Fruit fly (Drosophila melanogaster) whole organism, prepupa: ENCODE results near the gene CG32276.

Source experiments
- CG11762 ChIP-seq: fragments of 200-800 bp; sonication (Bioruptor generic); optimal IDR thresholded peaks from 3 replicates; lab custom pipeline; 2016; ENCODE audit warnings: missing biosample characterization, missing genetic modification characterization; ENCODE audit not compliant: insufficient read depth
- CG16779 ChIP-seq: fragments of 200-800 bp; sonication (Bioruptor generic); optimal IDR thresholded peaks from 3 replicates; lab custom pipeline; 2017; ENCODE audit warnings: missing biosample characterization, mild to moderate bottlenecking, missing genetic modification characterization
- CG6792 ChIP-seq: fragments of 200-800 bp; sonication (Bioruptor generic); optimal IDR thresholded peaks from 3 replicates; lab custom pipeline; 2016; ENCODE audit warnings: missing biosample characterization, missing genetic modification characterization
- CG8319 ChIP-seq: fragments of 200-800 bp; sonication (Bioruptor generic); optimal IDR thresholded peaks from 3 replicates; lab custom pipeline; 2016; ENCODE audit warnings: missing biosample characterization, missing genetic modification characterization
- Lpt ChIP-seq: fragments of 200-800 bp; sonication (Bioruptor generic); optimal IDR thresholded peaks from 3 replicates; lab custom pipeline; 2016; ENCODE audit warnings: missing biosample characterization, missing genetic modification characterization
- Sox15 ChIP-seq: fragments of 200-800 bp; sonication (Bioruptor generic); optimal IDR thresholded peaks from 3 replicates; lab custom pipeline; 2016; ENCODE audit warnings: missing biosample characterization, missing genetic modification characterization
- lz ChIP-seq: fragments of 200-800 bp; sonication (Bioruptor generic); optimal IDR thresholded peaks from 3 replicates; lab custom pipeline; 2016; ENCODE audit warnings: missing biosample characterization, missing genetic modification characterization

dm6 chr3L:3206263-3206662 is 7.4 kb upstream of the CG32276 start, which contains the start of gene CG33160:
- TF ChIP-seq lz (GFP tag; lab: Kevin White, UChicago) (no peak), CG16779 (tag; lab: Kevin White, UChicago) (no peak), Lpt (GFP tag; lab: Kevin White, UChicago) (no peak), CG6792 (GFP tag; lab: Kevin White, UChicago) (no peak), CG8319 (GFP tag; lab: Kevin White, UChicago) (no peak), CG11762 (GFP tag; lab: Kevin White, UChicago) (no peak), Sox15 (GFP tag; lab: Kevin White, UChicago) (no peak)
